Worm (Caenorhabditis elegans) whole organism, mixed stage, embryonic: ENCODE measurements around the gene srt-68.
A peak's percentile ranks its signal among the peaks of the same experiment; 100 is the strongest.

ENCODE experiments used
- M03D4.4 ChIP-seq: sonication (generic microtip); optimal IDR thresholded peaks from 2 replicates; lab custom pipeline; 2017; ENCODE audit warnings: mild to moderate bottlenecking, missing genetic modification characterization, missing compliant biosample characterization
- bed-3 ChIP-seq: fragments of 200-800 bp; sonication (Bioruptor generic); optimal IDR thresholded peaks from 3 replicates; lab custom pipeline; 2018; ENCODE audit warnings: mild to moderate bottlenecking, missing genetic modification characterization, moderate library complexity, missing compliant biosample characterization
- blmp-1 ChIP-seq: fragments of 150-350 bp; optimal IDR thresholded peaks from 2 replicates; lab custom pipeline; 2014; ENCODE audit warnings: missing biosample characterization, missing genetic modification characterization
- ceh-39 ChIP-seq: fragments of 150-350 bp; optimal IDR thresholded peaks from 2 replicates; lab custom pipeline; 2014; ENCODE audit warnings: missing biosample characterization, missing genetic modification characterization
- ceh-83 ChIP-seq: fragments of 200-800 bp; sonication (Bioruptor generic); optimal IDR thresholded peaks from 2 replicates; lab custom pipeline; 2018; ENCODE audit warnings: mild to moderate bottlenecking, missing genetic modification characterization, missing compliant biosample characterization
- ces-1 ChIP-seq: fragments of 150-350 bp; optimal IDR thresholded peaks from 2 replicates; lab custom pipeline; 2014; ENCODE audit warnings: missing biosample characterization, missing genetic modification reagents, missing genetic modification characterization
- cnd-1 ChIP-seq: fragments of 200-800 bp; sonication (Bioruptor generic); optimal IDR thresholded peaks from 2 replicates; lab custom pipeline; 2018; ENCODE audit warnings: mild to moderate bottlenecking, missing genetic modification characterization, missing compliant biosample characterization
- drap-1 ChIP-seq: fragments of 200-800 bp; sonication (Bioruptor generic); optimal IDR thresholded peaks from 3 replicates; lab custom pipeline; 2018; ENCODE audit warnings: mild to moderate bottlenecking, missing genetic modification characterization, missing compliant biosample characterization
- elt-1 ChIP-seq: sonication (generic microtip); optimal IDR thresholded peaks from 2 replicates; lab custom pipeline; 2017; ENCODE audit warnings: missing genetic modification characterization, mild to moderate bottlenecking, missing compliant biosample characterization, antibody characterized with exemption, moderate library complexity, borderline replicate concordance; ENCODE audit not compliant: insufficient read depth
- elt-3 ChIP-seq: fragments of 150-350 bp; optimal IDR thresholded peaks from 2 replicates; lab custom pipeline; 2014; ENCODE audit warnings: missing biosample characterization, missing genetic modification characterization
- flh-1 ChIP-seq: fragments of 200-800 bp; sonication (Bioruptor generic); optimal IDR thresholded peaks from 2 replicates; lab custom pipeline; 2018; ENCODE audit warnings: mild to moderate bottlenecking, missing genetic modification characterization, moderate library complexity, missing compliant biosample characterization
- ham-2 ChIP-seq: fragments of 200-800 bp; sonication (Bioruptor generic); optimal IDR thresholded peaks from 2 replicates; lab custom pipeline; 2018; ENCODE audit warnings: mild to moderate bottlenecking, missing genetic modification characterization, missing compliant biosample characterization
- hlh-1 ChIP-seq: fragments of 150-350 bp; optimal IDR thresholded peaks from 2 replicates; lab custom pipeline; 2014; ENCODE audit warnings: missing biosample characterization, missing genetic modification reagents, missing genetic modification characterization
- lin-13 ChIP-seq: fragments of 150-350 bp; optimal IDR thresholded peaks from 2 replicates; lab custom pipeline; 2014; ENCODE audit warnings: missing biosample characterization, missing genetic modification characterization
- lsy-2 ChIP-seq: fragments of 150-350 bp; optimal IDR thresholded peaks from 2 replicates; lab custom pipeline; 2014; ENCODE audit warnings: missing biosample characterization, missing genetic modification characterization
- mab-5 ChIP-seq: fragments of 150-350 bp; optimal IDR thresholded peaks from 2 replicates; lab custom pipeline; 2014; ENCODE audit warnings: missing biosample characterization, missing genetic modification characterization
- mls-2 ChIP-seq: sonication (generic microtip); optimal IDR thresholded peaks from 2 replicates; lab custom pipeline; 2016; ENCODE audit warnings: mild to moderate bottlenecking, missing genetic modification characterization, moderate library complexity, missing compliant biosample characterization
- nhr-12 ChIP-seq: fragments of 150-350 bp; optimal IDR thresholded peaks from 2 replicates; lab custom pipeline; 2014; ENCODE audit warnings: missing biosample characterization, missing genetic modification characterization
- nhr-2 ChIP-seq: fragments of 150-350 bp; optimal IDR thresholded peaks from 2 replicates; lab custom pipeline; 2014; ENCODE audit warnings: missing biosample characterization, missing genetic modification characterization
- nhr-237 ChIP-seq: fragments of 150-350 bp; optimal IDR thresholded peaks from 2 replicates; lab custom pipeline; 2014; ENCODE audit warnings: missing biosample characterization, missing genetic modification characterization
- nhr-76 ChIP-seq: sonication (generic microtip); optimal IDR thresholded peaks from 2 replicates; lab custom pipeline; 2017; ENCODE audit warnings: missing biosample characterization, missing genetic modification characterization
- pha-4 ChIP-seq: fragments of 150-350 bp; optimal IDR thresholded peaks from 2 replicates; lab custom pipeline; 2018; ENCODE audit warnings: missing biosample characterization, missing genetic modification reagents, missing genetic modification characterization
- sem-2 ChIP-seq: fragments of 200-800 bp; sonication (Bioruptor generic); optimal IDR thresholded peaks from 2 replicates; lab custom pipeline; 2018; ENCODE audit warnings: mild to moderate bottlenecking, missing genetic modification characterization, missing compliant biosample characterization
- snpc-4 ChIP-seq: fragments of 150-350 bp; optimal IDR thresholded peaks from 2 replicates; lab custom pipeline; 2014; ENCODE audit warnings: missing biosample characterization, missing genetic modification characterization
- sptf-1 ChIP-seq: sonication (generic microtip); optimal IDR thresholded peaks from 2 replicates; lab custom pipeline; 2017; ENCODE audit warnings: mild to moderate bottlenecking, missing genetic modification characterization, moderate library complexity, missing compliant biosample characterization
- tbx-8 ChIP-seq: fragments of 200-800 bp; sonication (Bioruptor generic); optimal IDR thresholded peaks from 2 replicates; lab custom pipeline; 2018; ENCODE audit warnings: mild to moderate bottlenecking, missing genetic modification characterization, moderate library complexity, missing compliant biosample characterization
- unc-120 ChIP-seq: sonication (generic microtip); optimal IDR thresholded peaks from 2 replicates; lab custom pipeline; 2017; ENCODE audit warnings: missing genetic modification characterization, missing compliant biosample characterization; ENCODE audit not compliant: poor library complexity, severe bottlenecking
- unc-39 ChIP-seq: fragments of 150-350 bp; optimal IDR thresholded peaks from 2 replicates; lab custom pipeline; 2014; ENCODE audit warnings: missing biosample characterization, missing genetic modification characterization
- unc-62 ChIP-seq: fragments of 150-350 bp; optimal IDR thresholded peaks from 2 replicates; lab custom pipeline; 2014; ENCODE audit warnings: missing biosample characterization, missing genetic modification reagents, missing genetic modification characterization
- zip-8 ChIP-seq: fragments of 150-350 bp; optimal IDR thresholded peaks from 2 replicates; lab custom pipeline; 2014; ENCODE audit warnings: missing biosample characterization, missing genetic modification characterization
- ztf-11 ChIP-seq: fragments of 150-350 bp; optimal IDR thresholded peaks from 2 replicates; lab custom pipeline; 2014; ENCODE audit warnings: missing biosample characterization, missing genetic modification characterization

The srt-68 gene

DNA sequence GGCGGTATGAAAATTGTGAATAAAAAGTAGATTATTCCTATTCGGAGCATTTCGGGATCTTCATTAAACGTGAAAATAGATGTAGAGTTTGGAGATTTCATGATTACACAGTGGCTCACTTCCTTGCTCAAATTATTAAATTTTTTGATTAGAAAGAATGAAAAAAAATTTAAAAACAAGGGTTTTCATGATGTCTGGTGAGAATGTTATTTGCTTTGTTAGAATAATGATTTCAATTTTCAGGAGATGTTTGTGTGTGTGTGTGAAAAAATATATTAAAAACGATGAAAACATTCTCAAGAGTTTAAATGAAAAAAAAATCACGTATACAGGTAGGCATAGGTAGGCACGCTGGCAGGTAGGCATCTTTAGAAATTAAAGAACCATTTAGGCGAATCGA lies at the start of gene srt-68:
Gene srt-68, minus strand, starts transcription at position 101 of the 400 bp plus-strand sequence.
- TF ChIP-seq mls-2 (tag; lab: Kevin White, UChicago) (no peak), blmp-1 (tag; lab: Kevin White, UChicago) (no peak), bed-3 (GFP tag; lab: Kevin White, UChicago) (no peak), ceh-39 (tag; lab: Kevin White, UChicago) (no peak), lin-13 (tag; lab: Kevin White, UChicago) (no peak)

- TF ChIP-seq nhr-12 (tag; lab: Kevin White, UChicago), result no peak
- TF ChIP-seq cnd-1 (tag; lab: Kevin White, UChicago), result no peak
- TF ChIP-seq unc-62 (GFP tag; lab: Kevin White, UChicago), result no peak
- TF ChIP-seq unc-120 (tag; lab: Kevin White, UChicago), result no peak
- no peak for TF ChIP-seq mls-2 (tag; lab: Kevin White, UChicago)
- no peak for TF ChIP-seq snpc-4 (tag; lab: Kevin White, UChicago)
- TF ChIP-seq blmp-1 (tag; lab: Kevin White, UChicago), result no peak
- TF ChIP-seq pha-4, result no peak
- TF ChIP-seq mab-5 (tag; lab: Kevin White, UChicago), result no peak
- no peak for TF ChIP-seq elt-1 (tag; lab: Kevin White, UChicago)
- no peak for TF ChIP-seq lsy-2 (tag; lab: Kevin White, UChicago)
- TF ChIP-seq ztf-11 (tag; lab: Kevin White, UChicago), result no peak
- no peak for TF ChIP-seq flh-1 (GFP tag; lab: Kevin White, UChicago)
- no peak for TF ChIP-seq zip-8
- TF ChIP-seq ceh-39 (tag; lab: Kevin White, UChicago), result no peak
- no peak for TF ChIP-seq lin-13 (tag; lab: Kevin White, UChicago)
- no peak for TF ChIP-seq nhr-2
Observed at ce11 chrV:5301226-5301625, 49.3 kb upstream of the srt-68 start.

DNA sequence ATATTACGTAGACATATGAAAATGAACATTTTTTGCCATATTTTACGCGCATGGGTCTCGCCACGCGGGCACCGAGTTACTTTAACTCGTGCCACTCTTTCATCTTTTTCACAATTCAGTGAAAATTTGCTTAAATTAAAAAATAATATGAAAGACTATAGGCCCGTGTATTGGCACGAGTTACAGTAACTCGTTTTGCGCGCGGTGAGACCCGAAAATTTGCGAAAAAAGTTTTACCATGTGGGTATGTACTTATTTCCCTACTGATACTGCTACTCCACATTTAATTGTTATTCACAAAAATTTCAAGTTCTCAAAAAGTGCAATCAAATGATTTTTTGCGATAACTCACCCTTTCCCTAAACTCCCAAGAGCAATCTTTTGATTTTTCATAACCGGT lies 45.8 kb upstream of the srt-68 start:
- TF ChIP-seq ztf-11 (tag; lab: Kevin White, UChicago), result no peak
- no peak for TF ChIP-seq mls-2 (tag; lab: Kevin White, UChicago)
- no peak for TF ChIP-seq elt-3 (tag; lab: Kevin White, UChicago)
- no peak for TF ChIP-seq blmp-1 (tag; lab: Kevin White, UChicago)
- TF ChIP-seq hlh-1 (tag; lab: Kevin White, UChicago), result no peak
- TF ChIP-seq unc-39 (tag; lab: Kevin White, UChicago), result no peak
- TF ChIP-seq ceh-83, result no peak
- no peak for TF ChIP-seq nhr-76 (tag; lab: Kevin White, UChicago)
- no peak for TF ChIP-seq snpc-4 (tag; lab: Kevin White, UChicago)
- TF ChIP-seq nhr-237 (tag; lab: Kevin White, UChicago), result no peak
- no peak for TF ChIP-seq nhr-2
- TF ChIP-seq sptf-1, result no peak

DNA sequence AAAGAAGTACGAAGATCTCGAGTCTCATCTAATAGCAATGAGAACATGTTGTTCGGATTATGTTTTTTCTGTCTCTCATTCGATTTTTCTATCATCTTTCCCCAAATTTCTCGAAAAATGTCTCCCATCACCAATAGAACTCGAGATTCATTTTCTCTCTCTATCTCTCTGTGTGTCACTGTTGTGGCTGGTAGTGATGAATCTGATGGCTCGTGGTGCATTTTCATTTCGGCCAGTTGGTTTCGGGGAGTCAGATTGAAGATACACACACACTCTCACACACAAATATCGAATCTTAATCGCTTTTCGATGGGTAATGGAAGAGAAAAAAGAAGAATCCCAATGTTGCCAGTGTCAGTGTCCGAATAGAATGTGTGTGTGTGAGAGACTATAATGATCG lies 44.0 kb upstream of the srt-68 start:
- TF ChIP-seq sem-2 (GFP tag; lab: Kevin White, UChicago), result no peak
- TF ChIP-seq unc-120 (tag; lab: Kevin White, UChicago), result peak; percentile 61
- no peak for TF ChIP-seq ham-2
- TF ChIP-seq unc-62 (GFP tag; lab: Kevin White, UChicago), result peak; percentile 80
- no peak for TF ChIP-seq tbx-8
- peak; percentile 84 for TF ChIP-seq hlh-1 (tag; lab: Kevin White, UChicago)

DNA sequence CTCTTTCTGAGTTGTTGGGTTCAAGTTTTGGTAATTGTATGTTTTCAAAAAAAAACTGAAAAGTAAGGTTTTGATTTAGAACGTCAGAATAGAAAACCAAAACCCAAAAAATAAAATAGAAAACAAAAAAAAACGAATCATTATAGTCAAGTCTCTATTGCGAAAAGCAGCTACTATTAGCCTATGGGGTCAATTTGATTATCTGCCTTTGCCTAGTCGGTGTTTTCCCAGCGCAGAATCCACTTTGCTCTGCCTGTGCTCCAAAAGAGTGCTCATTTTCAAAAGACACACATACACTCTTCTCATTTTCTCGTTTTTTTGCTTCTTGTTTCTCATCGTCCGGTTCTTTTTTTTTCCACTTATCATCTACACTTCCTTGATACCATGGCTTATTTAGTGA lies 36.8 kb upstream of the srt-68 start:
- TF ChIP-seq ces-1 (GFP tag; lab: Kevin White, UChicago), result peak; percentile 79
- TF ChIP-seq flh-1 (GFP tag; lab: Kevin White, UChicago), result no peak
- TF ChIP-seq nhr-237 (tag; lab: Kevin White, UChicago), result no peak

ce11 chrV:5287273-5287672 lies 35.4 kb upstream of the srt-68 start, which contains the start of gene Y49G5A.1:
Gene Y49G5A.1 (minus strand): TSS chrV:5287373.
- TF ChIP-seq ces-1 (GFP tag; lab: Kevin White, UChicago), result no peak
- no peak for TF ChIP-seq drap-1 (GFP tag; lab: Kevin White, UChicago)
- TF ChIP-seq bed-3 (GFP tag; lab: Kevin White, UChicago), result no peak
- TF ChIP-seq lsy-2 (tag; lab: Kevin White, UChicago), result no peak
- no peak for TF ChIP-seq M03D4.4 (tag; lab: Kevin White, UChicago)
- TF ChIP-seq nhr-76 (tag; lab: Kevin White, UChicago), result no peak
